Fruit fly (Drosophila melanogaster): Measurements from ENCODE around the gene jumu.

Gene jumu

dm6 chr3R:10388128-10389026 is 38.4 kb downstream of the jumu start, which contains the start of gene cwo (continued):
- peak; percentile 37 for TF ChIP-seq CG9727 (GFP tag; optimal IDR thresholded peaks at IDR 0.05)
- TF ChIP-seq grau (tag; optimal IDR thresholded peaks at IDR 0.05), result peak; percentile 3
- no peak for TF ChIP-seq Sry-β (GFP tag; optimal IDR thresholded peaks at IDR 0.05)
- TF ChIP-seq CG4328 (GFP tag; optimal IDR thresholded peaks at IDR 0.05), result peak; percentile 44
- TF ChIP-seq bcd (GFP tag; optimal IDR thresholded peaks at IDR 0.05), result no peak
- peak; percentile 2 for TF ChIP-seq Sox100B (GFP tag; optimal IDR thresholded peaks at IDR 0.05)
- TF ChIP-seq sna (GFP tag; IDR thresholded peaks at IDR 0.05; ENCODE audit: partially characterized antibody), result no peak
- TF ChIP-seq CG17328 (GFP tag; IDR thresholded peaks at IDR 0.05), result no peak
- no peak for TF ChIP-seq CG12744 (GFP tag; optimal IDR thresholded peaks at IDR 0.05)
- TF ChIP-seq Xbp1 (GFP tag; optimal IDR thresholded peaks at IDR 0.05), result peak; percentile 26
- TF ChIP-seq CG12219 (GFP tag; optimal IDR thresholded peaks at IDR 0.05), result peak; percentile 47
- TF ChIP-seq CG7987 (GFP tag; optimal IDR thresholded peaks at IDR 0.05), result peak; percentile 80
- TF ChIP-seq Fer3 (tag; optimal IDR thresholded peaks at IDR 0.05), result peak; percentile 31
- TF ChIP-seq CG17186 (GFP tag; optimal IDR thresholded peaks at IDR 0.05), result peak; percentile 5
- peak; percentile 77 for TF ChIP-seq mirr (GFP tag; optimal IDR thresholded peaks at IDR 0.05)
- TF ChIP-seq CG6813 (GFP tag; optimal IDR thresholded peaks at IDR 0.05), result peak; percentile 66
- TF ChIP-seq Side (GFP tag; optimal IDR thresholded peaks at IDR 0.05), result peak; percentile 12
- no peak for TF ChIP-seq CG13775 (GFP tag; optimal IDR thresholded peaks at IDR 0.05)
- no peak for TF ChIP-seq CG4820 (GFP tag; optimal IDR thresholded peaks at IDR 0.05)
- TF ChIP-seq fd64A (GFP tag; optimal IDR thresholded peaks at IDR 0.05), result peak; percentile 59
- no peak for TF ChIP-seq Dll (GFP tag; IDR thresholded peaks at IDR 0.05; ENCODE audit: partially characterized antibody)
- TF ChIP-seq gem (tag; optimal IDR thresholded peaks at IDR 0.05), result peak; percentile 14
- peak; percentile 43 for TF ChIP-seq CG1603 (tag; optimal IDR thresholded peaks at IDR 0.05)
- TF ChIP-seq CG14710 (tag; optimal IDR thresholded peaks at IDR 0.05), result peak; percentile 9
- TF ChIP-seq CG15696 (tag; optimal IDR thresholded peaks at IDR 0.05), result peak; percentile 54
- no peak for TF ChIP-seq CG17912 (GFP tag; optimal IDR thresholded peaks at IDR 0.05)
- no peak for TF ChIP-seq cato (GFP tag; optimal IDR thresholded peaks at IDR 0.05; ENCODE audit: borderline replicate concordance)
- peak; percentile 19 for TF ChIP-seq CG16863 (GFP tag; optimal IDR thresholded peaks at IDR 0.05)
- no peak for TF ChIP-seq E2f2 (GFP tag; IDR thresholded peaks at IDR 0.05)
- TF ChIP-seq CG13123 (GFP tag; optimal IDR thresholded peaks at IDR 0.05), result peak; percentile 12
- no peak for TF ChIP-seq CG11504 (tag; optimal IDR thresholded peaks at IDR 0.05)
- peak; percentile 25 for TF ChIP-seq CG34376 (GFP tag; optimal IDR thresholded peaks at IDR 0.05)
- TF ChIP-seq pfk (GFP tag; optimal IDR thresholded peaks at IDR 0.05), result peak; percentile 73
- TF ChIP-seq Meics (GFP tag; optimal IDR thresholded peaks at IDR 0.05), result peak; percentile 17
- TF ChIP-seq Awh (GFP tag; IDR thresholded peaks at IDR 0.05), result no peak
- peak; percentile 25 for TF ChIP-seq dmrt11E (tag; optimal IDR thresholded peaks at IDR 0.05)
- TF ChIP-seq Dref (GFP tag; IDR thresholded peaks at IDR 0.05), result no peak

- no peak for TF ChIP-seq GATAe (GFP tag; conservative IDR thresholded peaks at IDR 0.05)
- no peak for TF ChIP-seq chm (GFP tag; IDR thresholded peaks at IDR 0.05)
- TF ChIP-seq HmgD (GFP tag; optimal IDR thresholded peaks at IDR 0.05), result no peak
- no peak for TF ChIP-seq twi (tag; optimal IDR thresholded peaks at IDR 0.05)
- TF ChIP-seq CG13296 (GFP tag; optimal IDR thresholded peaks at IDR 0.05), result no peak
- no peak for TF ChIP-seq Kr (GFP tag; optimal IDR thresholded peaks at IDR 0.05)
- no peak for TF ChIP-seq tgo (GFP tag; IDR thresholded peaks at IDR 0.05)
- TF ChIP-seq Ets65A (GFP tag), result peak; percentile 41
- TF ChIP-seq Mad (GFP tag; optimal IDR thresholded peaks at IDR 0.05), result no peak
- TF ChIP-seq ftz-f1 (GFP tag; optimal IDR thresholded peaks at IDR 0.05), result no peak
- no peak for TF ChIP-seq CG4820 (GFP tag; optimal IDR thresholded peaks at IDR 0.05)
- TF ChIP-seq CG1647 (GFP tag; optimal IDR thresholded peaks at IDR 0.05), result no peak
- TF ChIP-seq CG2712 (tag; optimal IDR thresholded peaks at IDR 0.05), result no peak
- peak in 1 of 2 experiments; percentile 29 for TF ChIP-seq Pdp1 (GFP tag; optimal IDR thresholded peaks at IDR 0.05)
These were observed 39.1 kb downstream of the jumu start for dm6 chr3R:10389027-10389465.
